Worm (Caenorhabditis elegans) whole organism, L2 larva: ENCODE results near the gene srg-22.
A peak's percentile ranks its signal among the peaks of the same experiment; 100 is the strongest.

Experiments used
- C34F6.9 ChIP-seq: fragments of 150-350 bp; optimal IDR thresholded peaks from 2 replicates; lab custom pipeline; 2014; ENCODE audit warnings: missing biosample characterization, missing genetic modification characterization
- R02D3.7 ChIP-seq: fragments of 150-350 bp; optimal IDR thresholded peaks from 2 replicates; lab custom pipeline; 2014; ENCODE audit warnings: missing biosample characterization, missing genetic modification characterization
- Y55F3AM.14 ChIP-seq: fragments of 200-800 bp; sonication (Bioruptor generic); optimal IDR thresholded peaks from 2 replicates; lab custom pipeline; 2018; ENCODE audit warnings: mild to moderate bottlenecking, missing genetic modification characterization, missing compliant biosample characterization
- ZK546.5 ChIP-seq: sonication (generic microtip); optimal IDR thresholded peaks from 2 replicates; lab custom pipeline; 2017; ENCODE audit warnings: missing biosample characterization, missing genetic modification characterization
- alr-1 ChIP-seq: fragments of 150-350 bp; optimal IDR thresholded peaks from 2 replicates; lab custom pipeline; 2014; ENCODE audit warnings: missing biosample characterization, missing genetic modification characterization
- ama-1 ChIP-seq: fragments of 150-350 bp; optimal IDR thresholded peaks from 2 replicates; lab custom pipeline; 2018; ENCODE audit warnings: inconsistent platforms
- blmp-1 ChIP-seq: sonication (generic microtip); optimal IDR thresholded peaks from 2 replicates; lab custom pipeline; 2017; ENCODE audit warnings: missing genetic modification characterization, mild to moderate bottlenecking, missing compliant biosample characterization, antibody characterized with exemption, moderate library complexity; ENCODE audit not compliant: insufficient read depth
- ceh-16 ChIP-seq: fragments of 150-350 bp; optimal IDR thresholded peaks from 2 replicates; lab custom pipeline; 2014; ENCODE audit warnings: missing biosample characterization, missing genetic modification characterization
- ceh-82 ChIP-seq: fragments of 150-350 bp; optimal IDR thresholded peaks from 2 replicates; lab custom pipeline; 2014; ENCODE audit warnings: missing biosample characterization, missing genetic modification characterization
- crh-2 ChIP-seq: sonication (generic microtip); optimal IDR thresholded peaks from 2 replicates; lab custom pipeline; 2017; ENCODE audit warnings: missing biosample characterization, missing genetic modification characterization
- dmd-4 ChIP-seq: sonication (generic microtip); optimal IDR thresholded peaks from 2 replicates; lab custom pipeline; 2017; ENCODE audit warnings: missing biosample characterization, missing genetic modification characterization
- elt-1 ChIP-seq: fragments of 150-350 bp; optimal IDR thresholded peaks from 2 replicates; lab custom pipeline; 2014; ENCODE audit warnings: missing biosample characterization, missing genetic modification characterization
- elt-3 ChIP-seq: sonication (generic microtip); optimal IDR thresholded peaks from 2 replicates; lab custom pipeline; 2017; ENCODE audit warnings: missing biosample characterization, missing genetic modification characterization
- fos-1 ChIP-seq: fragments of 150-350 bp; optimal IDR thresholded peaks from 2 replicates; lab custom pipeline; 2014; ENCODE audit warnings: missing biosample characterization, missing genetic modification characterization
- lin-11 ChIP-seq: fragments of 150-350 bp; sonication (generic microtip); optimal IDR thresholded peaks from 2 replicates; lab custom pipeline; 2014; ENCODE audit warnings: missing biosample characterization, missing genetic modification characterization, inconsistent platforms, mixed read lengths
- lin-39 ChIP-seq: fragments of 150-350 bp; optimal IDR thresholded peaks from 2 replicates; lab custom pipeline; 2014; ENCODE audit warnings: missing biosample characterization, missing genetic modification reagents, missing genetic modification characterization
- mbf-1 ChIP-seq: sonication (generic microtip); optimal IDR thresholded peaks from 2 replicates; lab custom pipeline; 2017; ENCODE audit warnings: missing biosample characterization, missing genetic modification characterization
- mdl-1 ChIP-seq, 2 experiments: fragments of 150-350 bp in 1 of 2; sonication (generic microtip) in 1 of 2; optimal IDR thresholded peaks; 2 replicates each; lab custom pipeline; 2017; ENCODE audit warnings: missing biosample characterization in 2 of 2, missing genetic modification characterization in 2 of 2
- nhr-10 ChIP-seq: sonication (generic microtip); optimal IDR thresholded peaks from 2 replicates; lab custom pipeline; 2017; ENCODE audit warnings: missing biosample characterization, missing genetic modification characterization
- nhr-11 ChIP-seq: fragments of 150-350 bp; optimal IDR thresholded peaks from 2 replicates; lab custom pipeline; 2014; ENCODE audit warnings: missing biosample characterization, missing genetic modification characterization
- nhr-12 ChIP-seq: fragments of 150-350 bp; optimal IDR thresholded peaks from 2 replicates; lab custom pipeline; 2014; ENCODE audit warnings: missing biosample characterization, missing genetic modification characterization
- nhr-129 ChIP-seq: fragments of 150-350 bp; optimal IDR thresholded peaks from 2 replicates; lab custom pipeline; 2014; ENCODE audit warnings: missing biosample characterization, missing genetic modification characterization
- nhr-21 ChIP-seq: fragments of 150-350 bp; optimal IDR thresholded peaks from 2 replicates; lab custom pipeline; 2014; ENCODE audit warnings: missing biosample characterization, missing genetic modification characterization
- nhr-23 ChIP-seq: fragments of 150-350 bp; optimal IDR thresholded peaks from 2 replicates; lab custom pipeline; 2014; ENCODE audit warnings: missing biosample characterization, missing genetic modification reagents, missing genetic modification characterization
- nhr-237 ChIP-seq: fragments of 150-350 bp; optimal IDR thresholded peaks from 2 replicates; lab custom pipeline; 2014; ENCODE audit warnings: missing biosample characterization, missing genetic modification characterization
- nhr-25 ChIP-seq: fragments of 150-350 bp; sonication (generic microtip); optimal IDR thresholded peaks from 3 replicates; lab custom pipeline; 2014; ENCODE audit warnings: missing biosample characterization, missing genetic modification characterization
- nhr-6 ChIP-seq: fragments of 150-350 bp; optimal IDR thresholded peaks from 2 replicates; lab custom pipeline; 2014; ENCODE audit warnings: missing biosample characterization, missing genetic modification characterization
- nhr-77 ChIP-seq: fragments of 150-350 bp; optimal IDR thresholded peaks from 2 replicates; lab custom pipeline; 2014; ENCODE audit warnings: missing biosample characterization, missing genetic modification characterization
- peb-1 ChIP-seq: fragments of 150-350 bp; optimal IDR thresholded peaks from 2 replicates; lab custom pipeline; 2014; ENCODE audit warnings: missing biosample characterization, missing genetic modification characterization
- sma-3 ChIP-seq: sonication (generic microtip); optimal IDR thresholded peaks from 2 replicates; lab custom pipeline; 2016; ENCODE audit warnings: missing genetic modification reagents, missing genetic modification characterization, missing compliant biosample characterization
- sma-9 ChIP-seq, 2 experiments: fragments of 150-350 bp in 1 of 2; sonication (generic microtip) in 1 of 2; optimal IDR thresholded peaks; 2 replicates each; lab custom pipeline; 2014 to 2016; ENCODE audit warnings: missing genetic modification characterization in 2 of 2, mild to moderate bottlenecking in 1 of 2, missing biosample characterization in 1 of 2, missing compliant biosample characterization in 1 of 2, missing genetic modification reagents in 1 of 2, moderate library complexity in 1 of 2
- snpc-4 ChIP-seq: fragments of 150-350 bp; optimal IDR thresholded peaks from 2 replicates; lab custom pipeline; 2014; ENCODE audit warnings: missing biosample characterization, missing genetic modification characterization
- unc-39 ChIP-seq: fragments of 150-350 bp; optimal IDR thresholded peaks from 2 replicates; lab custom pipeline; 2014; ENCODE audit warnings: missing biosample characterization, missing genetic modification characterization
- unc-55 ChIP-seq: fragments of 150-350 bp; sonication (generic microtip); optimal IDR thresholded peaks from 3 replicates; lab custom pipeline; 2014; ENCODE audit warnings: missing biosample characterization, missing genetic modification reagents, missing genetic modification characterization
- unc-62 ChIP-seq: fragments of 150-350 bp; optimal IDR thresholded peaks from 2 replicates; lab custom pipeline; 2014; ENCODE audit warnings: missing biosample characterization, missing genetic modification reagents, missing genetic modification characterization
- zag-1 ChIP-seq: fragments of 150-350 bp; optimal IDR thresholded peaks from 2 replicates; lab custom pipeline; 2014; ENCODE audit warnings: missing biosample characterization, missing genetic modification characterization
- ztf-1 ChIP-seq: fragments of 200-800 bp; sonication (Bioruptor generic); conservative IDR thresholded peaks from 2 replicates; pipeline ENCODE4 v1.3.6; 2022; ENCODE audit warnings: missing genetic modification characterization, missing compliant biosample characterization
- ztf-11 ChIP-seq: sonication (generic microtip); optimal IDR thresholded peaks from 2 replicates; lab custom pipeline; 2017; ENCODE audit warnings: missing biosample characterization, missing genetic modification characterization
- ztf-4 ChIP-seq: fragments of 150-350 bp; optimal IDR thresholded peaks from 2 replicates; lab custom pipeline; 2014; ENCODE audit warnings: missing biosample characterization, missing genetic modification characterization

Gene srg-22

ce11 chrII:3061605-3062004, 31.6 kb downstream of the srg-22 start:
- no peak for TF ChIP-seq sma-9 (GFP tag; optimal IDR thresholded peaks at IDR 0.05; lab: Kevin White, UChicago)
- no peak for TF ChIP-seq sma-9 (tag; optimal IDR thresholded peaks at IDR 0.05; lab: Kevin White, UChicago)
- TF ChIP-seq crh-2 (tag; lab: Kevin White, UChicago) = no peak
- no peak for TF ChIP-seq mdl-1 (tag; optimal IDR thresholded peaks at IDR 0.05; lab: Kevin White, UChicago)
- no peak for TF ChIP-seq R02D3.7 (tag; lab: Kevin White, UChicago)
- no peak for TF ChIP-seq nhr-25
- TF ChIP-seq nhr-6 (tag; lab: Kevin White, UChicago) = no peak
- no peak for TF ChIP-seq nhr-23 (tag; lab: Kevin White, UChicago)
- TF ChIP-seq ZK546.5 (tag; lab: Kevin White, UChicago) = no peak
- no peak for TF ChIP-seq elt-3 (tag; lab: Kevin White, UChicago)
- no peak for TF ChIP-seq ztf-4
- TF ChIP-seq zag-1 = no peak
- TF ChIP-seq lin-11 = no peak
- no peak for TF ChIP-seq lin-39 (tag; lab: Kevin White, UChicago)
- no peak for TF ChIP-seq nhr-237
- TF ChIP-seq fos-1 (tag; lab: Kevin White, UChicago) = no peak
- TF ChIP-seq unc-39 (tag; lab: Kevin White, UChicago) = no peak
- TF ChIP-seq ceh-82 (tag; lab: Kevin White, UChicago) = no peak

ce11 chrII:3060782-3061181, 32.5 kb downstream of the srg-22 start, which contains the start of gene Y25C1A.6:
Gene Y25C1A.6 (plus strand): TSS chrII:3061082.
- TF ChIP-seq unc-62 (GFP tag; lab: Kevin White, UChicago) = no peak
- TF ChIP-seq mdl-1 (tag; optimal IDR thresholded peaks at IDR 0.05; lab: Kevin White, UChicago) = no peak
- no peak for TF ChIP-seq peb-1 (tag; lab: Kevin White, UChicago)
- no peak for TF ChIP-seq alr-1 (tag; lab: Kevin White, UChicago)
- TF ChIP-seq nhr-10 (tag; lab: Kevin White, UChicago) = no peak
- TF ChIP-seq zag-1 = no peak
- no peak for TF ChIP-seq ztf-11
- no peak for TF ChIP-seq R02D3.7 (tag; lab: Kevin White, UChicago)
- no peak for TF ChIP-seq Y55F3AM.14
- TF ChIP-seq unc-55 (GFP tag; lab: Kevin White, UChicago) = no peak
- no peak for TF ChIP-seq fos-1 (tag; lab: Kevin White, UChicago)
- TF ChIP-seq ztf-1 = no peak
- TF ChIP-seq mbf-1 (tag; lab: Kevin White, UChicago) = no peak
- TF ChIP-seq lin-11 = no peak
- TF ChIP-seq dmd-4 (tag; lab: Kevin White, UChicago) = no peak
- TF ChIP-seq nhr-77 (tag; lab: Kevin White, UChicago) = no peak
- no peak for TF ChIP-seq nhr-129 (tag; lab: Kevin White, UChicago)
- TF ChIP-seq elt-1 = no peak

ce11 chrII:3056266-3056872, 36.9 kb downstream of the srg-22 start, which contains the start of gene lin-8:
Gene lin-8 (plus strand): TSS chrII:3056822.
- TF ChIP-seq nhr-21 (tag; lab: Kevin White, UChicago) = no peak
- no peak for TF ChIP-seq mbf-1 (tag; lab: Kevin White, UChicago)
- no peak for TF ChIP-seq unc-39 (tag; lab: Kevin White, UChicago)
- no peak for TF ChIP-seq nhr-11 (tag; lab: Kevin White, UChicago)
- no peak for TF ChIP-seq dmd-4 (tag; lab: Kevin White, UChicago)
- no peak for TF ChIP-seq nhr-25
- TF ChIP-seq lin-11 = no peak
- no peak for TF ChIP-seq unc-55 (GFP tag; lab: Kevin White, UChicago)
- TF ChIP-seq nhr-10 (tag; lab: Kevin White, UChicago) = no peak
- no peak for TF ChIP-seq snpc-4 (tag; lab: Kevin White, UChicago)
- no peak for TF ChIP-seq ama-1 (lab: Kevin White, UChicago)
- no peak for TF ChIP-seq ztf-11
- TF ChIP-seq nhr-6 (tag; lab: Kevin White, UChicago) = no peak
- TF ChIP-seq blmp-1 (tag; lab: Kevin White, UChicago) = no peak
- TF ChIP-seq nhr-12 (tag; lab: Kevin White, UChicago) = no peak
- TF ChIP-seq sma-3 = no peak
- TF ChIP-seq, all 48 proteins: peak for 0

ce11 chrII:3055531-3055930, 37.7 kb downstream of the srg-22 start:
- no peak for TF ChIP-seq ceh-16 (tag; lab: Kevin White, UChicago)
- peak; percentile 26 for TF ChIP-seq nhr-129 (tag; lab: Kevin White, UChicago)
- peak; percentile 25 for TF ChIP-seq unc-55 (GFP tag; lab: Kevin White, UChicago)
- TF ChIP-seq C34F6.9 (tag; lab: Kevin White, UChicago) = peak; percentile 35
- peak; percentile 17 for TF ChIP-seq crh-2 (tag; lab: Kevin White, UChicago)
